Fruit fly (Drosophila melanogaster): ENCODE results near the gene CG43638.

Gene CG43638

DNA sequence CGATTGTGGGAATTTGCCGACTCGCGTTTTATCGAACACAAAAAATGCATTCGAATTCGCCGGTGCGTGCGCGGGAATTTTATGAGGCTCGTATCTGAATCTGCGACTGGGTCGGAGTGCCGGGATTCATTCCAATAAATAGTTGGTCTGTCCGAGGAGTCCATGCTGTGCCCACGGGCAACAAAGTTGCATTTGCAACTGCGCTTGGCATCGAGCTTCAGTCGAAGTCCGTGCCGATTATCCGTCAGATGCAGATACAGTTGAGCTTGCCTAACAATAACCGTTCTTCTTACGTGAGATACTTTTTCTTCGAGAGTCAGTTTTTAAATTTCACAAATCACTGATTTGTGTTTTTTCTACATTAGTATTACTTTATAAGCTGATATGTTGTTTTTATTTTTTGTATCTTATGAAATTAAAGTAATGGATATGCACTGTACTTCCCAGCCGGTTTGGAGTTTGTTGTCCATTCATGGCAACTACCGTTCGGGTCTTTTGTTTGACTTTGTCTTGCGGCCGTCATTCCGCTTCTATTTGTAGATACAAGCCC is 14.0 kb downstream of the CG43638 start:
- TF ChIP-seq brk (GFP tag; optimal IDR thresholded peaks at IDR 0.05) (no peak), lola (GFP tag; optimal IDR thresholded peaks at IDR 0.05) (no peak), woc (GFP tag; optimal IDR thresholded peaks at IDR 0.05) (peak; percentile 8), jim (GFP tag; optimal IDR thresholded peaks at IDR 0.05) (no peak), br (GFP tag; optimal IDR thresholded peaks at IDR 0.05) (no peak), Vsx2 (GFP tag; optimal IDR thresholded peaks at IDR 0.05; ENCODE audit: partially characterized antibody) (no peak), foxo (GFP tag; optimal IDR thresholded peaks at IDR 0.05) (peak in 1 of 2 experiments; percentile 45), fru (GFP tag; optimal IDR thresholded peaks at IDR 0.05) (peak; percentile 22), psq (GFP tag; optimal IDR thresholded peaks at IDR 0.05) (no peak), Hr83 (GFP tag; optimal IDR thresholded peaks at IDR 0.05; ENCODE audit: poor library complexity, severe bottlenecking) (no peak), h (GFP tag; optimal IDR thresholded peaks at IDR 0.05) (peak; percentile 49), tai (GFP tag; optimal IDR thresholded peaks at IDR 0.05) (no peak), usp (GFP tag; optimal IDR thresholded peaks at IDR 0.05) (no peak), CrebA (GFP tag; optimal IDR thresholded peaks at IDR 0.05; ENCODE audit: borderline replicate concordance) (no peak), pan (optimal IDR thresholded peaks at IDR 0.05) (no peak)

DNA sequence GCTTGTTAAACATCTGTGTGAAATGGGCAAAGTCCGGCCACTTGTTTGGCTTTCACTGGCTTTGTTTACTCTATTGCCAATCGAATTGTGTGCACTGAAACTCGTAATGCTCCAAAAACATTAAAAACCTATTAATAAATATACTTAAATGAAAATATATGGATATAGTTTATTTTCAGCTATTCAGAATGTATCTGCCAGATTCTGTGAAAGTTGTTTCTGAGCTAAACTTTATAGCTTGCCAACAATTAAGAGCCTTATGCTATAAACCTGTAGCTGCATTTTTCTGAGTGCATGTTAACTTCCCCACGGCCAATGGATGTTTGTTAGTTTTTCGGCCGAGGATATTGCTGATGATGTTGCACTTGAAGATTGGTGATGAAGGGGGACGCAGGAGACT is 15.7 kb downstream of the CG43638 start:
- TF ChIP-seq woc (GFP tag; optimal IDR thresholded peaks at IDR 0.05) (no peak), Mio (GFP tag; optimal IDR thresholded peaks at IDR 0.05) (no peak), dsf (GFP tag; optimal IDR thresholded peaks at IDR 0.05; ENCODE audit: borderline replicate concordance) (no peak), h (GFP tag; optimal IDR thresholded peaks at IDR 0.05) (no peak), Jra (GFP tag; optimal IDR thresholded peaks at IDR 0.05) (no peak)

DNA sequence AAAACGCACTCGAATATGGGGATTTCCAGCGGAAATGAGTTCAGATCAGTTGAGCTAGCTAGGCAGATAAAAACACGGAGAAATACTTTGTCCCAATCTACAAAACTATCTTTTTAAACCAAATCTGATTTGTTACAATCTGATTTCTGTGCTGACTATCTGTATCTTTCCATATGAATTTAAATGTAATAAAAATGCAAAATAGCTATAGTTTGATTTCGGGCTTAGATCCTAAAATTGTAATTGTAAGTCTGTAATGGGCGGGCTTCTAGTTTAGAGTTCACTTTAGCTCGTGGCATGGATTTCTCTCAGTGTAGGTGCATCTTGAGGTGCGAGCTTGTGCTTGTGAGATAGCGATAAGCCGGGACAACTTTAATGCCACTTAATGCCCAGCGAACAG is 17.8 kb downstream of the CG43638 start:
- TF ChIP-seq psq (GFP tag; optimal IDR thresholded peaks at IDR 0.05), result no peak
- no peak for TF ChIP-seq lola (GFP tag; optimal IDR thresholded peaks at IDR 0.05)
- TF ChIP-seq jim (GFP tag; optimal IDR thresholded peaks at IDR 0.05), result no peak
- TF ChIP-seq dl (GFP tag; optimal IDR thresholded peaks at IDR 0.05; ENCODE audit: insufficient read depth in 1 of 2, partially characterized antibody in 2 of 2), result no peak
- TF ChIP-seq dsf (GFP tag; optimal IDR thresholded peaks at IDR 0.05; ENCODE audit: borderline replicate concordance), result no peak
- no peak for TF ChIP-seq Hr83 (GFP tag; optimal IDR thresholded peaks at IDR 0.05; ENCODE audit: poor library complexity, severe bottlenecking)
- no peak for TF ChIP-seq Mio (GFP tag; optimal IDR thresholded peaks at IDR 0.05)
- no peak for TF ChIP-seq Dfd (GFP tag; optimal IDR thresholded peaks at IDR 0.05)
- TF ChIP-seq CrebA (GFP tag; optimal IDR thresholded peaks at IDR 0.05; ENCODE audit: borderline replicate concordance), result no peak
- no peak for TF ChIP-seq Vsx2 (GFP tag; optimal IDR thresholded peaks at IDR 0.05; ENCODE audit: partially characterized antibody)
- no peak for TF ChIP-seq Jra (GFP tag; optimal IDR thresholded peaks at IDR 0.05)
- no peak for TF ChIP-seq h (GFP tag; optimal IDR thresholded peaks at IDR 0.05)
- no peak for TF ChIP-seq sv (GFP tag; optimal IDR thresholded peaks at IDR 0.05)
- no peak for TF ChIP-seq Dif (GFP tag; optimal IDR thresholded peaks at IDR 0.05; ENCODE audit: partially characterized antibody)
- TF ChIP-seq usp (GFP tag; optimal IDR thresholded peaks at IDR 0.05), result no peak
- TF ChIP-seq Sp1 (GFP tag; optimal IDR thresholded peaks at IDR 0.05), result no peak

dm6 chr3L:12062788-12063218 is 18.4 kb downstream of the CG43638 start:
- TF ChIP-seq rgr (GFP tag; optimal IDR thresholded peaks at IDR 0.05) (no peak), dl (GFP tag; optimal IDR thresholded peaks at IDR 0.05; ENCODE audit: insufficient read depth in 1 of 2, partially characterized antibody in 2 of 2) (no peak), Hr83 (GFP tag; optimal IDR thresholded peaks at IDR 0.05; ENCODE audit: poor library complexity, severe bottlenecking) (no peak), usp (GFP tag; optimal IDR thresholded peaks at IDR 0.05) (no peak), fru (GFP tag; optimal IDR thresholded peaks at IDR 0.05) (no peak), h (GFP tag; optimal IDR thresholded peaks at IDR 0.05) (no peak), Vsx2 (GFP tag; optimal IDR thresholded peaks at IDR 0.05; ENCODE audit: partially characterized antibody) (no peak)

DNA sequence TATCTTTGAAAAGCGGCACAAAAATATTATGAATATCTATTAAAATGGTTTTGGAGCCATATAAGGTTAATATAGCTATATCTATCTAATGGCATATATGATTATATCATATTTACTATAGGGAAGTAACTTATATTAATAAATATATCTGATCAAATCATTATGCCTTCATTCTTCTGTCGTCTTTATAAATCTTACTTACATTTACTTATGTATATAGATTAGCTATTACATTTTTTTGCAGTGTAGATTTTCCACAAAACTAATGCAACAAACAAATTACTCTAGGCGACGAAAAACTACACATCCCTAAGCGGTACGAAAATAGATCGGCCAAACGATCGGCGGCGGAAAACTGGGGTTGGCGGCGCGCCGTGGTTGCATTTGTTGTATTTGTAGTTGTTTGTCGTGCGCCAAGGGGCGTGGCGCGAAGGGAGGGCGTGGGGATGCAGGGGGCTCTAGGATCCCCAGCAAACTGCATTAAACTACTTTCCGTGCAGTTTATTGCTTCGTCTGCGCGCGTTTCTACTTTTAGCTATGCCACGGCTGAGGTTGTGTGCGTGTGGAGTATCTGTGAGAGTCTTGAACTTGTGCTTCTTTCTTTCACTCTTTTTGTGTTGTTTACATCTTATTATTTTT is 19.2 kb downstream of the CG43638 start:
- TF ChIP-seq dsf (GFP tag; optimal IDR thresholded peaks at IDR 0.05; ENCODE audit: borderline replicate concordance), result no peak
- no peak for TF ChIP-seq Mio (GFP tag; optimal IDR thresholded peaks at IDR 0.05)
- TF ChIP-seq brk (GFP tag; optimal IDR thresholded peaks at IDR 0.05), result no peak
- TF ChIP-seq Rel (GFP tag; optimal IDR thresholded peaks at IDR 0.05), result no peak
- TF ChIP-seq Rel (tag; optimal IDR thresholded peaks at IDR 0.05), result no peak
- TF ChIP-seq N (GFP tag; optimal IDR thresholded peaks at IDR 0.05), result no peak
- TF ChIP-seq Jra (GFP tag; optimal IDR thresholded peaks at IDR 0.05), result no peak
- TF ChIP-seq Hr78 (GFP tag; optimal IDR thresholded peaks at IDR 0.05), result no peak
- TF ChIP-seq Hnf4 (GFP tag; optimal IDR thresholded peaks at IDR 0.05), result no peak
- no peak for TF ChIP-seq Myc (optimal IDR thresholded peaks at IDR 0.05)
- TF ChIP-seq h (GFP tag; optimal IDR thresholded peaks at IDR 0.05), result no peak

All from whole organism, wandering third instar larva.